Fruit fly (Drosophila melanogaster) whole organism, embryonic: ENCODE measurements around the gene CG33490.

Experiments
- Awh ChIP-seq: fragments of 200-800 bp; sonication (Bioruptor generic); IDR thresholded peaks from 2 replicates; pipeline ENCODE4, ENCODE4 v1.3.6; 2022; ENCODE audit warnings: missing biosample characterization, missing genetic modification characterization
- Bteb2 ChIP-seq: fragments of 200-800 bp; sonication (Bioruptor generic); optimal IDR thresholded peaks from 2 replicates; lab custom pipeline; 2016; ENCODE audit warnings: missing biosample characterization, missing genetic modification characterization
- CG10274 ChIP-seq: fragments of 200-800 bp; sonication (Bioruptor generic); optimal IDR thresholded peaks from 3 replicates; lab custom pipeline; 2017; ENCODE audit warnings: missing biosample characterization, mild to moderate bottlenecking, missing genetic modification characterization
- CG10366 ChIP-seq: fragments of 200-800 bp; sonication (Bioruptor generic); IDR thresholded peaks from 2 replicates; pipeline ENCODE4 v1.3.6; 2022; ENCODE audit warnings: missing biosample characterization, missing genetic modification characterization
- CG11093 ChIP-seq: fragments of 200-800 bp; sonication (Bioruptor generic); IDR thresholded peaks from 3 replicates; pipeline ENCODE4 v1.3.6; 2022; ENCODE audit warnings: missing biosample characterization, missing genetic modification characterization
- CG11247 ChIP-seq: fragments of 200-800 bp; sonication (Bioruptor generic); IDR thresholded peaks from 2 replicates; pipeline ENCODE4 v1.3.6; 2022; ENCODE audit warnings: missing biosample characterization, missing genetic modification characterization
- CG11504 ChIP-seq: fragments of 200-800 bp; sonication (Bioruptor generic); optimal IDR thresholded peaks from 3 replicates; lab custom pipeline; 2019; ENCODE audit warnings: missing biosample characterization, mild to moderate bottlenecking, missing genetic modification characterization, moderate library complexity
- CG12071 ChIP-seq: fragments of 200-800 bp; sonication (Bioruptor generic); optimal IDR thresholded peaks from 3 replicates; lab custom pipeline; 2018; ENCODE audit warnings: missing biosample characterization, mild to moderate bottlenecking, missing genetic modification characterization
- CG12219 ChIP-seq: fragments of 200-800 bp; sonication (Bioruptor generic); optimal IDR thresholded peaks from 3 replicates; lab custom pipeline; 2018; ENCODE audit warnings: missing biosample characterization, mild to moderate bottlenecking, missing genetic modification characterization
- CG14965 ChIP-seq: fragments of 200-800 bp; sonication (Bioruptor generic); optimal IDR thresholded peaks from 2 replicates; lab custom pipeline; 2016; ENCODE audit warnings: missing biosample characterization, missing genetic modification characterization, borderline replicate concordance
- CG16813 ChIP-seq: fragments of 200-800 bp; sonication (Bioruptor generic); IDR thresholded peaks from 3 replicates; pipeline ENCODE4 v1.3.6; 2022; ENCODE audit warnings: missing biosample characterization, missing genetic modification characterization; ENCODE audit not compliant: partially characterized antibody
- CG16815 ChIP-seq: fragments of 200-800 bp; sonication (Bioruptor generic); optimal IDR thresholded peaks from 3 replicates; lab custom pipeline; 2017; ENCODE audit warnings: missing biosample characterization, mild to moderate bottlenecking, missing genetic modification characterization
- CG17361 ChIP-seq: fragments of 200-800 bp; sonication (Bioruptor generic); IDR thresholded peaks from 3 replicates; pipeline ENCODE4 v1.3.6; 2022; ENCODE audit warnings: missing biosample characterization, missing genetic modification characterization
- CG2712 ChIP-seq: fragments of 200-800 bp; optimal IDR thresholded peaks from 3 replicates; lab custom pipeline; 2019; ENCODE audit warnings: missing biosample characterization, mild to moderate bottlenecking, missing genetic modification characterization, moderate library complexity
- CG30403 ChIP-seq: fragments of 200-800 bp; sonication (Bioruptor generic); optimal IDR thresholded peaks from 3 replicates; lab custom pipeline; 2016; ENCODE audit warnings: missing biosample characterization, missing genetic modification characterization
- CG3281 ChIP-seq: fragments of 200-800 bp; sonication (Bioruptor generic); optimal IDR thresholded peaks from 3 replicates; lab custom pipeline; 2017; ENCODE audit warnings: missing biosample characterization, mild to moderate bottlenecking, missing genetic modification characterization
- CG4328 ChIP-seq: fragments of 200-800 bp; sonication (Bioruptor generic); optimal IDR thresholded peaks from 3 replicates; lab custom pipeline; 2017; ENCODE audit warnings: missing biosample characterization, missing genetic modification reagents, missing genetic modification characterization
- CG4404 ChIP-seq: fragments of 200-800 bp; sonication (Bioruptor generic); IDR thresholded peaks from 2 replicates; pipeline ENCODE4 v1.3.6; 2022; ENCODE audit warnings: missing biosample characterization, missing genetic modification characterization
- CG5180 ChIP-seq: fragments of 200-800 bp; sonication (Bioruptor generic); optimal IDR thresholded peaks from 3 replicates; lab custom pipeline; 2017; ENCODE audit warnings: missing biosample characterization, missing genetic modification characterization, mild to moderate bottlenecking, moderate library complexity, missing genetic modification reagents
- CG7786 ChIP-seq: fragments of 200-800 bp; sonication (Bioruptor generic); optimal IDR thresholded peaks from 2 replicates; lab custom pipeline; 2016; ENCODE audit warnings: missing biosample characterization, missing genetic modification characterization
- CG9817 ChIP-seq: fragments of 200-800 bp; sonication (Bioruptor generic); optimal IDR thresholded peaks from 2 replicates; lab custom pipeline; 2018; ENCODE audit warnings: missing biosample characterization, mild to moderate bottlenecking, missing genetic modification characterization, moderate library complexity
- Dfd ChIP-seq, 2 experiments: fragments of >200 bp; optimal IDR thresholded peaks; 2 replicates each; lab custom pipeline; 2017; ENCODE audit warnings: missing biosample characterization in 2 of 2, missing genetic modification characterization in 2 of 2
- Eip74EF ChIP-seq, 2 experiments: fragments of 200-800 bp in 1 of 2; fragments of >200 bp in 1 of 2; sonication (Bioruptor generic) in 1 of 2; optimal IDR thresholded peaks; 2 replicates each; lab custom pipeline; 2017 to 2019; ENCODE audit warnings: missing biosample characterization in 2 of 2, missing genetic modification characterization in 2 of 2, mild to moderate bottlenecking in 1 of 2, moderate library complexity in 1 of 2
- Ets65A ChIP-seq: fragments of 200-800 bp; sonication (Bioruptor generic); peaks from one replicate; lab custom pipeline; 2016; ENCODE audit warnings: missing biosample characterization, missing genetic modification characterization
- Hr3 ChIP-seq: fragments of 200-800 bp; sonication (Bioruptor generic); optimal IDR thresholded peaks from 3 replicates; lab custom pipeline; 2016; ENCODE audit warnings: missing biosample characterization, missing genetic modification characterization
- Hr51 ChIP-seq, 2 experiments: fragments of 200-800 bp; sonication (Bioruptor generic); optimal IDR thresholded peaks; 2 replicates in 1 of 2; 3 replicates in 1 of 2; lab custom pipeline; 2016 to 2018; ENCODE audit warnings: missing biosample characterization in 2 of 2, missing genetic modification characterization in 2 of 2, mild to moderate bottlenecking in 1 of 2, moderate library complexity in 1 of 2
- Neu2 ChIP-seq: fragments of 200-800 bp; sonication (Bioruptor generic); optimal IDR thresholded peaks from 3 replicates; lab custom pipeline; 2016; ENCODE audit warnings: missing biosample characterization, missing genetic modification characterization, borderline replicate concordance
- PHDP ChIP-seq: fragments of 200-800 bp; sonication (Bioruptor generic); optimal IDR thresholded peaks from 3 replicates; lab custom pipeline; 2018; ENCODE audit warnings: missing biosample characterization, mild to moderate bottlenecking, missing genetic modification characterization, moderate library complexity
- Pdp1 ChIP-seq, 2 experiments: fragments of 200-800 bp; sonication (Bioruptor generic); optimal IDR thresholded peaks; 3 replicates each; lab custom pipeline; 2016; ENCODE audit warnings: missing biosample characterization in 2 of 2, missing genetic modification characterization in 2 of 2, mild to moderate bottlenecking in 1 of 2, moderate library complexity in 1 of 2
- Poxn ChIP-seq: fragments of 200-800 bp; sonication (Bioruptor generic); IDR thresholded peaks from 2 replicates; pipeline ENCODE4 v1.3.6; 2022; ENCODE audit warnings: missing biosample characterization, missing genetic modification characterization
- Ptx1 ChIP-seq: fragments of 200-800 bp; sonication (Bioruptor generic); IDR thresholded peaks from 2 replicates; pipeline ENCODE4 v1.3.6; 2022; ENCODE audit warnings: missing biosample characterization, missing genetic modification characterization
- Vsx1 ChIP-seq: fragments of 200-800 bp; sonication (Bioruptor generic); optimal IDR thresholded peaks from 2 replicates; lab custom pipeline; 2017; ENCODE audit warnings: missing biosample characterization, mild to moderate bottlenecking, missing genetic modification characterization, missing genetic modification reagents
- ab ChIP-seq: fragments of 200-800 bp; sonication (Bioruptor generic); optimal IDR thresholded peaks from 2 replicates; lab custom pipeline; 2016; ENCODE audit warnings: missing biosample characterization, missing genetic modification characterization
- ara ChIP-seq: fragments of 200-800 bp; sonication (Bioruptor generic); IDR thresholded peaks from 2 replicates; pipeline ENCODE4 v1.3.6; 2022; ENCODE audit warnings: missing biosample characterization, missing genetic modification characterization
- bsh ChIP-seq, 2 experiments: fragments of 200-800 bp; sonication (Bioruptor generic); optimal IDR thresholded peaks; 2 replicates each; lab custom pipeline; 2017 to 2018; ENCODE audit warnings: mild to moderate bottlenecking in 2 of 2, missing biosample characterization in 2 of 2, missing genetic modification characterization in 2 of 2, moderate library complexity in 1 of 2
- chif ChIP-seq, 2 experiments: fragments of 200-800 bp; sonication (Bioruptor generic); optimal IDR thresholded peaks; 3 replicates each; lab custom pipeline; 2016; ENCODE audit warnings: missing biosample characterization in 2 of 2, missing genetic modification characterization in 2 of 2
- cwo ChIP-seq: fragments of 200-800 bp; sonication (Bioruptor generic); optimal IDR thresholded peaks from 3 replicates; lab custom pipeline; 2017; ENCODE audit warnings: missing biosample characterization, missing genetic modification characterization, mild to moderate bottlenecking, moderate library complexity, missing genetic modification reagents
- dpn ChIP-seq, 2 experiments: fragments of 200-800 bp; sonication (Bioruptor generic); optimal IDR thresholded peaks; 3 replicates each; lab custom pipeline; 2016; ENCODE audit warnings: missing biosample characterization in 2 of 2, missing genetic modification characterization in 2 of 2
- fd96Cb ChIP-seq: fragments of 200-800 bp; sonication (Bioruptor generic); optimal IDR thresholded peaks from 2 replicates; lab custom pipeline; 2018; ENCODE audit warnings: missing biosample characterization, mild to moderate bottlenecking, missing genetic modification characterization, moderate library complexity
- gcm2 ChIP-seq: fragments of 200-800 bp; sonication (Bioruptor generic); optimal IDR thresholded peaks from 2 replicates; lab custom pipeline; 2016; ENCODE audit warnings: missing biosample characterization, missing genetic modification characterization
- gt ChIP-seq: fragments of 200-800 bp; sonication (Bioruptor generic); IDR thresholded peaks from 2 replicates; pipeline ENCODE4 v1.3.6; 2022; ENCODE audit warnings: missing biosample characterization, missing genetic modification characterization
- ind ChIP-seq: fragments of 200-800 bp; sonication (Bioruptor generic); optimal IDR thresholded peaks from 3 replicates; lab custom pipeline; 2016; ENCODE audit warnings: missing biosample characterization, missing genetic modification characterization
- lmd ChIP-seq: fragments of 200-800 bp; sonication (Bioruptor generic); IDR thresholded peaks from 2 replicates; pipeline ENCODE4 v1.3.6; 2022; ENCODE audit warnings: missing biosample characterization, missing genetic modification characterization
- mam ChIP-seq: fragments of 200-800 bp; sonication (Bioruptor generic); optimal IDR thresholded peaks from 3 replicates; lab custom pipeline; 2016; ENCODE audit warnings: missing biosample characterization, missing genetic modification characterization
- odd ChIP-seq: fragments of 200-800 bp; sonication (Bioruptor generic); optimal IDR thresholded peaks from 2 replicates; lab custom pipeline; 2017; ENCODE audit warnings: missing biosample characterization, mild to moderate bottlenecking, missing genetic modification characterization
- repo ChIP-seq: fragments of 200-800 bp; sonication (Bioruptor generic); optimal IDR thresholded peaks from 2 replicates; lab custom pipeline; 2016; ENCODE audit warnings: missing biosample characterization, missing genetic modification characterization
- tin ChIP-seq: fragments of 200-800 bp; sonication (Bioruptor generic); optimal IDR thresholded peaks from 3 replicates; lab custom pipeline; 2016; ENCODE audit warnings: missing biosample characterization, missing genetic modification characterization
- trem ChIP-seq: fragments of 200-800 bp; optimal IDR thresholded peaks from 3 replicates; lab custom pipeline; 2019; ENCODE audit warnings: missing biosample characterization, mild to moderate bottlenecking, missing genetic modification characterization, moderate library complexity
- vnd ChIP-seq: fragments of 200-800 bp; sonication (Bioruptor generic); IDR thresholded peaks from 3 replicates; pipeline ENCODE4 v1.3.6; 2022; ENCODE audit warnings: missing biosample characterization, missing genetic modification characterization; ENCODE audit not compliant: partially characterized antibody

The CG33490 gene

dm6 chr3L:11533704-11534319 lies 40.7 kb downstream of the CG33490 start (continued):
- TF ChIP-seq Eip74EF (GFP tag; optimal IDR thresholded peaks at IDR 0.05; lab: Kevin White, UChicago) (peak in 1 of 2 experiments; percentile 32), Hr51 (GFP tag; optimal IDR thresholded peaks at IDR 0.05; lab: Kevin White, UChicago) (peak in 1 of 2 experiments; percentile 64), ab (GFP tag; lab: Kevin White, UChicago) (peak; percentile 36), CG11093 (GFP tag; lab: Robert Waterston, UW) (peak; percentile 40; the same call in 1 of the 3 replicates), ind (GFP tag; lab: Kevin White, UChicago) (peak; percentile 43), odd (GFP tag; lab: Kevin White, UChicago) (peak; percentile 44), Hr3 (GFP tag; lab: Kevin White, UChicago) (no peak), Pdp1 (GFP tag; optimal IDR thresholded peaks at IDR 0.05; lab: Kevin White, UChicago) (peak; percentile 29 to 48), CG10274 (GFP tag; lab: Kevin White, UChicago) (no peak), CG5180 (GFP tag; lab: Kevin White, UChicago) (peak; percentile 32), CG2712 (tag; lab: Kevin White, UChicago) (peak; percentile 17), trem (tag; lab: Kevin White, UChicago) (no peak), chif (GFP tag; optimal IDR thresholded peaks at IDR 0.05; lab: Kevin White, UChicago) (peak in 1 of 2 experiments; percentile 18), bsh (GFP tag; optimal IDR thresholded peaks at IDR 0.05; lab: Kevin White, UChicago) (peak in 1 of 2 experiments; percentile 1), CG3281 (peak; percentile 61), CG4404 (GFP tag; lab: Robert Waterston, UW) (no peak), dpn (GFP tag; optimal IDR thresholded peaks at IDR 0.05; lab: Kevin White, UChicago) (peak; percentile 20 to 66), CG12219 (GFP tag; lab: Kevin White, UChicago) (peak; percentile 29), CG16813 (GFP tag; lab: Robert Waterston, UW) (no peak), CG30403 (peak; percentile 52), cwo (peak; percentile 60), CG10366 (0 out of 2 replicates have a peak, but pooled peaks have one; percentile 15), Ets65A (GFP tag; lab: Kevin White, UChicago) (no peak), PHDP (tag; lab: Kevin White, UChicago) (peak; percentile 50), CG14965 (no peak), tin (GFP tag; lab: Kevin White, UChicago) (no peak), lmd (peak; percentile 56; the same call in 1 of the 2 replicates), CG9817 (tag; lab: Kevin White, UChicago) (peak; percentile 34), CG16815 (GFP tag; lab: Kevin White, UChicago) (no peak), CG12071 (GFP tag; lab: Kevin White, UChicago) (peak; percentile 1), repo (no peak), Bteb2 (GFP tag; lab: Kevin White, UChicago) (peak; percentile 24), CG11504 (tag; lab: Kevin White, UChicago) (peak; percentile 60), Dfd (GFP tag; optimal IDR thresholded peaks at IDR 0.05; lab: Kevin White, UChicago) (no peak), mam (GFP tag; lab: Kevin White, UChicago) (peak; percentile 45), CG7786 (GFP tag; lab: Kevin White, UChicago) (peak; percentile 32), Awh (GFP tag; lab: Robert Waterston, UW) (0 out of 2 replicates have a peak, but pooled peaks have one; percentile 13), Neu2 (GFP tag; lab: Kevin White, UChicago) (no peak), ara (GFP tag; lab: Robert Waterston, UW) (no peak), CG4328 (GFP tag; lab: Kevin White, UChicago) (peak; percentile 13), Vsx1 (GFP tag; lab: Kevin White, UChicago) (peak; percentile 32), fd96Cb (tag; lab: Kevin White, UChicago) (peak; percentile 24), CG11247 (no peak), vnd (GFP tag; lab: Robert Waterston, UW) (no peak), CG17361 (GFP tag; lab: Robert Waterston, UW) (peak; percentile 68), gcm2 (GFP tag; lab: Kevin White, UChicago) (no peak), Poxn (GFP tag; lab: Robert Waterston, UW) (peak; percentile 28; the same call in 1 of the 2 replicates), gt (GFP tag; lab: Robert Waterston, UW) (no peak), Ptx1 (GFP tag; lab: Robert Waterston, UW) (peak; percentile 56; the same call in 1 of the 2 replicates)
